Worm (Caenorhabditis elegans) whole organism, L2 larva: ENCODE measurements around the gene ttc-4.
A peak's percentile ranks its signal among the peaks of the same experiment; 100 is the strongest.

ENCODE experiments used
- C34F6.9 ChIP-seq: fragments of 150-350 bp; optimal IDR thresholded peaks from 2 replicates; lab custom pipeline; 2014; ENCODE audit warnings: missing biosample characterization, missing genetic modification characterization
- R02D3.7 ChIP-seq: fragments of 150-350 bp; optimal IDR thresholded peaks from 2 replicates; lab custom pipeline; 2014; ENCODE audit warnings: missing biosample characterization, missing genetic modification characterization
- Y55F3AM.14 ChIP-seq: fragments of 200-800 bp; sonication (Bioruptor generic); optimal IDR thresholded peaks from 2 replicates; lab custom pipeline; 2018; ENCODE audit warnings: mild to moderate bottlenecking, missing genetic modification characterization, missing compliant biosample characterization
- ZK546.5 ChIP-seq: sonication (generic microtip); optimal IDR thresholded peaks from 2 replicates; lab custom pipeline; 2017; ENCODE audit warnings: missing biosample characterization, missing genetic modification characterization
- alr-1 ChIP-seq: fragments of 150-350 bp; optimal IDR thresholded peaks from 2 replicates; lab custom pipeline; 2014; ENCODE audit warnings: missing biosample characterization, missing genetic modification characterization
- aly-2 ChIP-seq: fragments of 150-350 bp; optimal IDR thresholded peaks from 2 replicates; lab custom pipeline; 2014; ENCODE audit warnings: missing biosample characterization, missing genetic modification characterization
- ama-1 ChIP-seq: fragments of 150-350 bp; optimal IDR thresholded peaks from 2 replicates; lab custom pipeline; 2018; ENCODE audit warnings: inconsistent platforms
- crh-2 ChIP-seq: sonication (generic microtip); optimal IDR thresholded peaks from 2 replicates; lab custom pipeline; 2017; ENCODE audit warnings: missing biosample characterization, missing genetic modification characterization
- elt-1 ChIP-seq: fragments of 150-350 bp; optimal IDR thresholded peaks from 2 replicates; lab custom pipeline; 2014; ENCODE audit warnings: missing biosample characterization, missing genetic modification characterization
- fos-1 ChIP-seq: fragments of 150-350 bp; optimal IDR thresholded peaks from 2 replicates; lab custom pipeline; 2014; ENCODE audit warnings: missing biosample characterization, missing genetic modification characterization
- gmeb-1 ChIP-seq: fragments of 150-350 bp; optimal IDR thresholded peaks from 2 replicates; lab custom pipeline; 2014; ENCODE audit warnings: missing biosample characterization, missing genetic modification characterization
- lin-11 ChIP-seq: fragments of 150-350 bp; sonication (generic microtip); optimal IDR thresholded peaks from 2 replicates; lab custom pipeline; 2014; ENCODE audit warnings: missing biosample characterization, missing genetic modification characterization, inconsistent platforms, mixed read lengths
- lin-39 ChIP-seq: fragments of 150-350 bp; optimal IDR thresholded peaks from 2 replicates; lab custom pipeline; 2014; ENCODE audit warnings: missing biosample characterization, missing genetic modification reagents, missing genetic modification characterization
- nhr-10 ChIP-seq: sonication (generic microtip); optimal IDR thresholded peaks from 2 replicates; lab custom pipeline; 2017; ENCODE audit warnings: missing biosample characterization, missing genetic modification characterization
- nhr-11 ChIP-seq: fragments of 150-350 bp; optimal IDR thresholded peaks from 2 replicates; lab custom pipeline; 2014; ENCODE audit warnings: missing biosample characterization, missing genetic modification characterization
- nhr-12 ChIP-seq: fragments of 150-350 bp; optimal IDR thresholded peaks from 2 replicates; lab custom pipeline; 2014; ENCODE audit warnings: missing biosample characterization, missing genetic modification characterization
- nhr-129 ChIP-seq: fragments of 150-350 bp; optimal IDR thresholded peaks from 2 replicates; lab custom pipeline; 2014; ENCODE audit warnings: missing biosample characterization, missing genetic modification characterization
- nhr-21 ChIP-seq: fragments of 150-350 bp; optimal IDR thresholded peaks from 2 replicates; lab custom pipeline; 2014; ENCODE audit warnings: missing biosample characterization, missing genetic modification characterization
- nhr-23 ChIP-seq: fragments of 150-350 bp; optimal IDR thresholded peaks from 2 replicates; lab custom pipeline; 2014; ENCODE audit warnings: missing biosample characterization, missing genetic modification reagents, missing genetic modification characterization
- nhr-25 ChIP-seq: fragments of 150-350 bp; sonication (generic microtip); optimal IDR thresholded peaks from 3 replicates; lab custom pipeline; 2014; ENCODE audit warnings: missing biosample characterization, missing genetic modification characterization
- sem-4 ChIP-seq: fragments of 150-350 bp; optimal IDR thresholded peaks from 2 replicates; lab custom pipeline; 2014; ENCODE audit warnings: missing biosample characterization, missing genetic modification reagents, missing genetic modification characterization
- skn-1 ChIP-seq: sonication (generic microtip); optimal IDR thresholded peaks from 2 replicates; lab custom pipeline; 2017; ENCODE audit warnings: missing biosample characterization, missing genetic modification characterization
- sma-9 ChIP-seq, 2 experiments: fragments of 150-350 bp in 1 of 2; sonication (generic microtip) in 1 of 2; optimal IDR thresholded peaks; 2 replicates each; lab custom pipeline; 2014 to 2016; ENCODE audit warnings: missing genetic modification characterization in 2 of 2, mild to moderate bottlenecking in 1 of 2, missing biosample characterization in 1 of 2, missing compliant biosample characterization in 1 of 2, missing genetic modification reagents in 1 of 2, moderate library complexity in 1 of 2
- unc-39 ChIP-seq: fragments of 150-350 bp; optimal IDR thresholded peaks from 2 replicates; lab custom pipeline; 2014; ENCODE audit warnings: missing biosample characterization, missing genetic modification characterization
- ztf-1 ChIP-seq: fragments of 200-800 bp; sonication (Bioruptor generic); conservative IDR thresholded peaks from 2 replicates; pipeline ENCODE4 v1.3.6; 2022; ENCODE audit warnings: missing genetic modification characterization, missing compliant biosample characterization
- ztf-11 ChIP-seq: sonication (generic microtip); optimal IDR thresholded peaks from 2 replicates; lab custom pipeline; 2017; ENCODE audit warnings: missing biosample characterization, missing genetic modification characterization
- ztf-4 ChIP-seq: fragments of 150-350 bp; optimal IDR thresholded peaks from 2 replicates; lab custom pipeline; 2014; ENCODE audit warnings: missing biosample characterization, missing genetic modification characterization

Gene ttc-4

ce11 chrII:5553531-5553930, 41.0 kb upstream of the ttc-4 start:
- no peak for TF ChIP-seq nhr-25 (tag; lab: Kevin White, UChicago)
- TF ChIP-seq nhr-11 (tag; lab: Kevin White, UChicago): no peak
- peak; percentile 19 for TF ChIP-seq crh-2
- no peak for TF ChIP-seq nhr-12
- TF ChIP-seq nhr-21 (tag; lab: Kevin White, UChicago): no peak
- no peak for TF ChIP-seq ztf-4 (tag; lab: Kevin White, UChicago)
- no peak for TF ChIP-seq nhr-10
- TF ChIP-seq nhr-23: no peak
- no peak for TF ChIP-seq Y55F3AM.14 (GFP tag; lab: Kevin White, UChicago)
- no peak for TF ChIP-seq aly-2
- no peak for TF ChIP-seq lin-11 (tag; lab: Kevin White, UChicago)
- no peak for TF ChIP-seq ztf-1 (GFP tag; lab: Robert Waterston, UW)
- TF ChIP-seq sem-4 (tag; lab: Kevin White, UChicago): no peak
- peak; percentile 59 for TF ChIP-seq sma-9 (GFP tag; optimal IDR thresholded peaks at IDR 0.05; lab: Kevin White, UChicago)
- TF ChIP-seq sma-9 (tag; optimal IDR thresholded peaks at IDR 0.05; lab: Kevin White, UChicago): no peak
- TF ChIP-seq unc-39 (tag; lab: Kevin White, UChicago): no peak
- no peak for TF ChIP-seq lin-39 (tag; lab: Kevin White, UChicago)
- peak; percentile 64 for TF ChIP-seq fos-1 (tag; lab: Kevin White, UChicago)

ce11 chrII:5554317-5554716, 40.2 kb upstream of the ttc-4 start, which contains the start of gene ins-12:
ins-12 (plus strand) TSS chrII:5554617.
- TF ChIP-seq lin-39 (tag; lab: Kevin White, UChicago) (no peak), nhr-23 (no peak), nhr-25 (tag; lab: Kevin White, UChicago) (no peak)
- TF ChIP-seq, all 48 proteins: peak for 0

- TF ChIP-seq nhr-25 (tag; lab: Kevin White, UChicago) (no peak), ama-1 (lab: Kevin White, UChicago) (no peak), nhr-129 (tag; lab: Kevin White, UChicago) (no peak), alr-1 (no peak), ztf-11 (tag; lab: Kevin White, UChicago) (no peak), C34F6.9 (tag; lab: Kevin White, UChicago) (no peak)
Measured at ce11 chrII:5554788-5555187, 39.7 kb upstream of the ttc-4 start.

- no peak for TF ChIP-seq nhr-21 (tag; lab: Kevin White, UChicago)
Measured at ce11 chrII:5555522-5555921, 39.0 kb upstream of the ttc-4 start.

- TF ChIP-seq nhr-21 (tag; lab: Kevin White, UChicago) (no peak), nhr-11 (tag; lab: Kevin White, UChicago) (no peak), C34F6.9 (tag; lab: Kevin White, UChicago) (no peak), R02D3.7 (tag; lab: Kevin White, UChicago) (no peak), lin-39 (tag; lab: Kevin White, UChicago) (no peak), nhr-10 (no peak), alr-1 (no peak), skn-1 (tag; lab: Kevin White, UChicago) (no peak), nhr-12 (no peak), gmeb-1 (tag; lab: Kevin White, UChicago) (no peak)
Measured at ce11 chrII:5556431-5556830, 38.1 kb upstream of the ttc-4 start, which contains the start of gene ins-11. ins-11 (plus strand) TSS chrII:5556731.

ce11 chrII:5557134-5557533, 37.4 kb upstream of the ttc-4 start:
- TF ChIP-seq ZK546.5 (tag; lab: Kevin White, UChicago) (no peak), sma-9 (GFP tag; optimal IDR thresholded peaks at IDR 0.05; lab: Kevin White, UChicago) (peak; percentile 60), sma-9 (tag; optimal IDR thresholded peaks at IDR 0.05; lab: Kevin White, UChicago) (no peak), crh-2 (peak; percentile 14), gmeb-1 (tag; lab: Kevin White, UChicago) (peak; percentile 38)

- TF ChIP-seq elt-1 (tag; lab: Kevin White, UChicago): no peak
- TF ChIP-seq sma-9 (GFP tag; optimal IDR thresholded peaks at IDR 0.05; lab: Kevin White, UChicago): peak; percentile 17
- no peak for TF ChIP-seq sma-9 (tag; optimal IDR thresholded peaks at IDR 0.05; lab: Kevin White, UChicago)
- peak; percentile 19 for TF ChIP-seq fos-1 (tag; lab: Kevin White, UChicago)
- TF ChIP-seq skn-1 (tag; lab: Kevin White, UChicago): peak; percentile 6
Measured at ce11 chrII:5561392-5561791, 33.1 kb upstream of the ttc-4 start, which contains the start of gene C17C3.3. C17C3.3 (plus strand) TSS chrII:5561737.
